Worm (Caenorhabditis elegans): ENCODE data around the gene irld-47.

DNA sequence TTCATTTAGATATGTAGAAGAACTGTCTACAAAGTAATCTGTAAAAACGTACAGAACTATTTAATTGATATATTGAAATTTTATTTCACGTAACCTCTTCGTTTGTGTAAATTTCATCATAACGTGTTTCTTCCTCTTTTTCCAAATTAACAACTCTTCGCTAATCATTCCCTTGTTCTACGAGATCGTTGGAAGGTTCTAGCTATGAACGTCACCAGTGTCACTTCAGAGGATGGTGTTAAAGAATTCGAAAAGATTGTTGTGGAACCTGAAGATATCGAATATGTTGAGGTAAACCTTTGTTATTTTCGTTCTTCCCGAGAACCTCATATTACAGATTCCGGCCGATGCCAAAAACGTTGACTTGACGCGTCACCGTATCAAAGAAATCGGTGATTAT lies 49.9 kb downstream of the irld-47 start, which contains the start of gene C06A8.6:
- no peak for TF ChIP-seq tbx-11 (GFP tag; IDR thresholded peaks at IDR 0.05)
- no peak for TF ChIP-seq ceh-13 (GFP tag; optimal IDR thresholded peaks at IDR 0.05)
- TF ChIP-seq B0310.2 (tag; optimal IDR thresholded peaks at IDR 0.05) = no peak
- no peak for TF ChIP-seq ama-1 (optimal IDR thresholded peaks at IDR 0.05)
- no peak for TF ChIP-seq flt-1 (GFP tag; IDR thresholded peaks at IDR 0.05)
- TF ChIP-seq pes-1 (GFP tag; IDR thresholded peaks at IDR 0.05) = no peak
- no peak for TF ChIP-seq ets-7 (tag; optimal IDR thresholded peaks at IDR 0.05)
- no peak for TF ChIP-seq tra-4 (tag; optimal IDR thresholded peaks at IDR 0.05)
- no peak for TF ChIP-seq hnd-1 (tag; optimal IDR thresholded peaks at IDR 0.05)
- no peak for TF ChIP-seq tbx-37 (GFP tag; conservative IDR thresholded peaks at IDR 0.05)
- TF ChIP-seq scrt-1 (GFP tag; IDR thresholded peaks at IDR 0.05) = no peak
- TF ChIP-seq sea-1 (GFP tag; conservative IDR thresholded peaks at IDR 0.05) = no peak

All from whole organism, early embryonic.